Fruit fly (Drosophila melanogaster) whole organism, embryonic: ENCODE measurements around the gene Tre1.
A peak's percentile ranks its signal among the peaks of the same experiment; 100 is the strongest.

Experiments used
- Antp ChIP-seq: fragments of 200-800 bp; sonication (Bioruptor generic); optimal IDR thresholded peaks from 3 replicates; lab custom pipeline; 2016; ENCODE audit warnings: missing biosample characterization, missing genetic modification characterization
- CG10209 ChIP-seq: fragments of 200-800 bp; sonication (Bioruptor generic); optimal IDR thresholded peaks from 3 replicates; lab custom pipeline; 2017; ENCODE audit warnings: missing biosample characterization, mild to moderate bottlenecking, missing genetic modification characterization, missing genetic modification reagents
- CG10543 ChIP-seq: fragments of 200-800 bp; sonication (Bioruptor generic); optimal IDR thresholded peaks from 3 replicates; lab custom pipeline; 2017; ENCODE audit warnings: missing biosample characterization, mild to moderate bottlenecking, missing genetic modification characterization, moderate library complexity
- CG11247 ChIP-seq: fragments of 200-800 bp; sonication (Bioruptor generic); IDR thresholded peaks from 2 replicates; pipeline ENCODE4 v1.3.6; 2022; ENCODE audit warnings: missing biosample characterization, missing genetic modification characterization
- CG11696 ChIP-seq: fragments of 200-800 bp; sonication (Bioruptor generic); IDR thresholded peaks from 2 replicates; pipeline ENCODE4 v1.3.6; 2022; ENCODE audit warnings: missing biosample characterization, missing genetic modification characterization
- CG14050 ChIP-seq: fragments of 200-800 bp; sonication (Bioruptor generic); IDR thresholded peaks from 3 replicates; pipeline ENCODE4 v1.3.6; 2022; ENCODE audit warnings: missing biosample characterization, missing genetic modification characterization
- CG14441 ChIP-seq: fragments of 200-800 bp; sonication (Bioruptor generic); IDR thresholded peaks from 2 replicates; pipeline ENCODE4 v1.3.6; 2022; ENCODE audit warnings: missing biosample characterization, missing genetic modification characterization
- CG16863 ChIP-seq: fragments of 200-800 bp; sonication (Bioruptor generic); optimal IDR thresholded peaks from 3 replicates; lab custom pipeline; 2016; ENCODE audit warnings: missing biosample characterization, missing genetic modification characterization
- CG17802 ChIP-seq: fragments of 200-800 bp; sonication (Bioruptor generic); optimal IDR thresholded peaks from 2 replicates; lab custom pipeline; 2018; ENCODE audit warnings: missing biosample characterization, mild to moderate bottlenecking, missing genetic modification characterization, moderate library complexity
- CG17912 ChIP-seq: fragments of 200-800 bp; sonication (Bioruptor generic); optimal IDR thresholded peaks from 2 replicates; lab custom pipeline; 2018; ENCODE audit warnings: missing biosample characterization, mild to moderate bottlenecking, missing genetic modification characterization
- CG2116 ChIP-seq: fragments of 200-800 bp; sonication (Bioruptor generic); optimal IDR thresholded peaks from 3 replicates; lab custom pipeline; 2018; ENCODE audit warnings: missing biosample characterization, mild to moderate bottlenecking, missing genetic modification characterization
- CG31441 ChIP-seq: fragments of 200-800 bp; sonication (Bioruptor generic); IDR thresholded peaks from 2 replicates; pipeline ENCODE4 v1.3.6; 2022; ENCODE audit warnings: missing biosample characterization, missing genetic modification characterization
- CG3163 ChIP-seq: fragments of 200-800 bp; sonication (Bioruptor generic); optimal IDR thresholded peaks from 3 replicates; lab custom pipeline; 2016; ENCODE audit warnings: missing biosample characterization, missing genetic modification characterization
- CG6683 ChIP-seq: fragments of 200-800 bp; sonication (Bioruptor generic); optimal IDR thresholded peaks from 2 replicates; lab custom pipeline; 2017; ENCODE audit warnings: missing biosample characterization, mild to moderate bottlenecking, missing genetic modification characterization, missing genetic modification reagents
- CG7357 ChIP-seq: fragments of 200-800 bp; sonication (Bioruptor generic); IDR thresholded peaks from 3 replicates; pipeline ENCODE4 v1.3.6; 2022; ENCODE audit warnings: missing biosample characterization, missing genetic modification characterization
- CG7745 ChIP-seq: fragments of 200-800 bp; sonication (Bioruptor generic); optimal IDR thresholded peaks from 2 replicates; lab custom pipeline; 2018; ENCODE audit warnings: missing biosample characterization, mild to moderate bottlenecking, missing genetic modification characterization, moderate library complexity
- CG7839 ChIP-seq: fragments of 200-800 bp; sonication (Bioruptor generic); optimal IDR thresholded peaks from 3 replicates; lab custom pipeline; 2018; ENCODE audit warnings: missing biosample characterization, mild to moderate bottlenecking, missing genetic modification characterization, moderate library complexity
- CG8924 ChIP-seq: fragments of 200-800 bp; optimal IDR thresholded peaks from 3 replicates; lab custom pipeline; 2019; ENCODE audit warnings: missing biosample characterization, mild to moderate bottlenecking, missing genetic modification characterization, moderate library complexity
- CG9876 ChIP-seq: fragments of 200-800 bp; sonication (Bioruptor generic); optimal IDR thresholded peaks from 2 replicates; lab custom pipeline; 2016; ENCODE audit warnings: missing biosample characterization, missing genetic modification characterization
- Camta ChIP-seq: fragments of 200-800 bp; sonication (Bioruptor generic); optimal IDR thresholded peaks from 2 replicates; lab custom pipeline; 2016; ENCODE audit warnings: missing biosample characterization, missing genetic modification characterization
- Doc3 ChIP-seq: fragments of 200-800 bp; sonication (Bioruptor generic); IDR thresholded peaks from 3 replicates; pipeline ENCODE4 v1.3.6; 2022; ENCODE audit warnings: missing biosample characterization, missing genetic modification characterization; ENCODE audit not compliant: partially characterized antibody
- HLH54F ChIP-seq: fragments of 200-800 bp; sonication (Bioruptor generic); optimal IDR thresholded peaks from 3 replicates; lab custom pipeline; 2016; ENCODE audit warnings: missing biosample characterization, missing genetic modification characterization
- Hey ChIP-seq: fragments of 200-800 bp; sonication (Bioruptor generic); optimal IDR thresholded peaks from 3 replicates; lab custom pipeline; 2018; ENCODE audit warnings: missing biosample characterization, mild to moderate bottlenecking, missing genetic modification characterization
- Lhr ChIP-seq: fragments of 200-800 bp; sonication (Bioruptor generic); optimal IDR thresholded peaks from 3 replicates; lab custom pipeline; 2017; ENCODE audit warnings: mild to moderate bottlenecking, missing biosample characterization, missing genetic modification reagents, missing genetic modification characterization
- Lim3 ChIP-seq: fragments of 200-800 bp; sonication (Bioruptor generic); IDR thresholded peaks from 2 replicates; pipeline ENCODE4 v1.3.6; 2022; ENCODE audit warnings: missing biosample characterization, missing genetic modification characterization
- Mad ChIP-seq: fragments of 200-800 bp; sonication (Bioruptor generic); optimal IDR thresholded peaks from 2 replicates; lab custom pipeline; 2016; ENCODE audit warnings: missing biosample characterization, missing genetic modification characterization
- Neu2 ChIP-seq: fragments of 200-800 bp; sonication (Bioruptor generic); optimal IDR thresholded peaks from 3 replicates; lab custom pipeline; 2016; ENCODE audit warnings: missing biosample characterization, missing genetic modification characterization, borderline replicate concordance
- Rx ChIP-seq: fragments of 200-800 bp; sonication (Bioruptor generic); IDR thresholded peaks from 2 replicates; pipeline ENCODE4 v1.3.6; 2022; ENCODE audit warnings: missing biosample characterization, missing genetic modification characterization
- Sox100B ChIP-seq: fragments of 200-800 bp; sonication (Bioruptor generic); optimal IDR thresholded peaks from 3 replicates; lab custom pipeline; 2018; ENCODE audit warnings: missing biosample characterization, mild to moderate bottlenecking, missing genetic modification characterization
- Trl ChIP-seq, 3 experiments: fragments of >200 bp in 2 of 3; fragments of 200-800 bp in 1 of 3; sonication (Bioruptor generic) in 1 of 3; optimal IDR thresholded peaks; 2 replicates in 1 of 3; 3 replicates in 2 of 3; lab custom pipeline; 2016 to 2017; ENCODE audit warnings: missing biosample characterization in 1 of 3, missing genetic modification characterization in 1 of 3
- Vsx1 ChIP-seq: fragments of 200-800 bp; sonication (Bioruptor generic); optimal IDR thresholded peaks from 2 replicates; lab custom pipeline; 2017; ENCODE audit warnings: missing biosample characterization, mild to moderate bottlenecking, missing genetic modification characterization, missing genetic modification reagents
- cas ChIP-seq: fragments of 200-800 bp; sonication (Bioruptor generic); IDR thresholded peaks from 2 replicates; pipeline ENCODE4 v1.3.6; 2022; ENCODE audit warnings: missing biosample characterization, missing genetic modification characterization
- cato ChIP-seq: fragments of 200-800 bp; sonication (Bioruptor generic); optimal IDR thresholded peaks from 2 replicates; lab custom pipeline; 2016; ENCODE audit warnings: missing biosample characterization, missing genetic modification characterization, borderline replicate concordance
- croc ChIP-seq: fragments of 200-800 bp; sonication (Bioruptor generic); conservative IDR thresholded peaks from 3 replicates; pipeline ENCODE4 v1.3.6; 2022; ENCODE audit warnings: missing biosample characterization, missing genetic modification characterization
- dysf ChIP-seq: fragments of 200-800 bp; sonication (Bioruptor generic); IDR thresholded peaks from 3 replicates; pipeline ENCODE4 v1.3.6; 2022; ENCODE audit warnings: missing biosample characterization, missing genetic modification characterization
- gro ChIP-seq: fragments of 200-800 bp; sonication (Bioruptor generic); optimal IDR thresholded peaks from 2 replicates; lab custom pipeline; 2016; ENCODE audit warnings: missing biosample characterization, missing genetic modification characterization
- nom ChIP-seq: fragments of 200-800 bp; sonication (Bioruptor generic); optimal IDR thresholded peaks from 2 replicates; lab custom pipeline; 2017; ENCODE audit warnings: missing biosample characterization, missing genetic modification characterization, mild to moderate bottlenecking, moderate library complexity, missing genetic modification reagents
- onecut ChIP-seq: fragments of 200-800 bp; sonication (Bioruptor generic); IDR thresholded peaks from 2 replicates; pipeline ENCODE4 v1.3.6; 2022; ENCODE audit warnings: missing biosample characterization, missing genetic modification characterization
- otp ChIP-seq: fragments of 200-800 bp; sonication (Bioruptor generic); IDR thresholded peaks from 3 replicates; pipeline ENCODE4, ENCODE4 v1.3.6; 2022; ENCODE audit warnings: missing biosample characterization, missing genetic modification characterization
- pan ChIP-seq, 4 experiments: fragments of >200 bp in 3 of 4; fragments of 200-800 bp in 1 of 4; sonication (Bioruptor generic) in 1 of 4; optimal IDR thresholded peaks in 3 of 4; IDR thresholded peaks in 1 of 4; 2 replicates each; pipeline versions ENCODE4 v1.3.6 to Lab custom; 2017 to 2022; ENCODE audit warnings: missing biosample characterization in 2 of 4, missing genetic modification characterization in 2 of 4, mixed read lengths in 1 of 4
- pho ChIP-seq: fragments of 200-800 bp; sonication (Bioruptor generic); optimal IDR thresholded peaks from 2 replicates; lab custom pipeline; 2016; ENCODE audit warnings: missing biosample characterization, missing genetic modification characterization
- prd ChIP-seq, 3 experiments: fragments of >200 bp in 2 of 3; fragments of 200-800 bp in 1 of 3; sonication (Bioruptor generic) in 1 of 3; optimal IDR thresholded peaks in 2 of 3; IDR thresholded peaks in 1 of 3; 2 replicates in 2 of 3; 3 replicates in 1 of 3; pipeline versions ENCODE4 v1.3.6 to Lab custom; 2017 to 2022; ENCODE audit warnings: missing biosample characterization in 1 of 3, missing genetic modification characterization in 1 of 3
- sens ChIP-seq: fragments of 200-800 bp; sonication (Bioruptor generic); peaks from one replicate; lab custom pipeline; 2016; ENCODE audit warnings: missing biosample characterization, missing genetic modification characterization
- sob ChIP-seq: fragments of 200-800 bp; sonication (Bioruptor generic); IDR thresholded peaks from 2 replicates; pipeline ENCODE4 v1.3.6; 2022; ENCODE audit warnings: missing biosample characterization, missing genetic modification characterization
- sug ChIP-seq: fragments of 200-800 bp; optimal IDR thresholded peaks from 2 replicates; lab custom pipeline; 2019; ENCODE audit warnings: missing biosample characterization, mild to moderate bottlenecking, missing genetic modification characterization, moderate library complexity
- trh ChIP-seq: fragments of 200-800 bp; sonication (Bioruptor generic); optimal IDR thresholded peaks from 2 replicates; lab custom pipeline; 2016; ENCODE audit warnings: missing biosample characterization, missing genetic modification characterization
- usp ChIP-seq: fragments of >200 bp; optimal IDR thresholded peaks from 2 replicates; lab custom pipeline; 2017; ENCODE audit warnings: missing biosample characterization, missing genetic modification characterization
- vvl ChIP-seq: fragments of 200-800 bp; sonication (Bioruptor generic); IDR thresholded peaks from 2 replicates; pipeline ENCODE4 v1.3.6; 2022; ENCODE audit warnings: missing biosample characterization, missing genetic modification characterization
- zf30C ChIP-seq: fragments of 200-800 bp; sonication (Bioruptor generic); optimal IDR thresholded peaks from 3 replicates; lab custom pipeline; 2018; ENCODE audit warnings: missing biosample characterization, mild to moderate bottlenecking, missing genetic modification characterization
- zfh2 ChIP-seq: fragments of 200-800 bp; sonication (Bioruptor generic); optimal IDR thresholded peaks from 2 replicates; lab custom pipeline; 2016; ENCODE audit warnings: missing biosample characterization, missing genetic modification characterization

Gene Tre1

DNA sequence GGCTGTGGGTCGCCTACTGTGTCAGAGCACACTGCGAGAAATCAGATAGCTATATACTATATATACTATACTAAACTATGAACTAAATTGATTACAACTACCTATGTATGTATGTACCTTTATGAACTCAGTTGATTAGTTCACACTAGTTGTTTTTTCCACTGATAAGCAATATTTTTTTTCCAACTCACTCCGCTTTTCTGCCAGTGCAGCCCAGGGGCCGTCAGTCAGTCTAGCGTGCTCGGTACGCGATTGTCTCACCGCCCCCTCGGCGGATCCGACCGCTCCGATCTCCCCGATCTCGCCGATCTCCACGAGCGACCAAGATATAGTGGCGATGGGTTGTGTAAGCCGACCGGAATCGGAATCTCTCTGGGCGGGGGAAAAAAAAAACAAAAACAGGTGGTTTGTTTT lies 26.1 kb upstream of the Tre1 start (continued):
- TF ChIP-seq pan (optimal IDR thresholded peaks at IDR 0.05; lab: Kevin White, UChicago) (no peak), pan (GFP tag; optimal IDR thresholded peaks at IDR 0.05 in 1 of 2, IDR thresholded peaks at IDR 0.05 in 1 of 2) (peak in 1 of 2 experiments; percentile 95), prd (optimal IDR thresholded peaks at IDR 0.05; lab: Kevin White, UChicago) (no peak), prd (GFP tag; IDR thresholded peaks at IDR 0.05; lab: Robert Waterston, UW) (peak; percentile 92), CG7839 (peak; percentile 90), trh (GFP tag; lab: Kevin White, UChicago) (peak; percentile 43), Mad (GFP tag; lab: Kevin White, UChicago) (peak; percentile 52), gro (GFP tag; lab: Kevin White, UChicago) (peak; percentile 81), Vsx1 (GFP tag; lab: Kevin White, UChicago) (peak; percentile 61), onecut (GFP tag; lab: Robert Waterston, UW) (peak; percentile 74), zfh2 (GFP tag; lab: Kevin White, UChicago) (peak; percentile 47), HLH54F (peak; percentile 43), CG9876 (peak; percentile 21), CG14441 (GFP tag; lab: Robert Waterston, UW) (peak; percentile 95), vvl (peak; percentile 94), CG31441 (GFP tag; lab: Robert Waterston, UW) (peak; percentile 86), CG11696 (GFP tag; lab: Robert Waterston, UW) (peak; percentile 69), Lim3 (GFP tag; lab: Robert Waterston, UW) (peak; percentile 57; the same call in 1 of the 2 replicates), Rx (GFP tag; lab: Robert Waterston, UW) (peak; percentile 85), Trl (optimal IDR thresholded peaks at IDR 0.05; lab: Kevin White, UChicago) (no peak), Trl (GFP tag; optimal IDR thresholded peaks at IDR 0.05; lab: Kevin White, UChicago) (peak; percentile 56), sug (tag; lab: Kevin White, UChicago) (peak; percentile 80), CG3163 (GFP tag; lab: Kevin White, UChicago) (no peak), CG11247 (GFP tag; lab: Robert Waterston, UW) (peak; percentile 92), CG10209 (GFP tag; lab: Kevin White, UChicago) (peak; percentile 77), Neu2 (no peak), croc (peak; percentile 77; the same call in 2 of the 3 replicates), usp (GFP tag; lab: Kevin White, UChicago) (no peak), cas (GFP tag; lab: Robert Waterston, UW) (peak; percentile 84), CG17912 (GFP tag; lab: Kevin White, UChicago) (no peak), CG10543 (GFP tag; lab: Kevin White, UChicago) (peak; percentile 89), dysf (GFP tag; lab: Robert Waterston, UW) (peak; percentile 96), CG2116 (GFP tag; lab: Kevin White, UChicago) (no peak), CG8924 (tag; lab: Kevin White, UChicago) (peak; percentile 88), Doc3 (GFP tag; lab: Robert Waterston, UW) (no peak), CG17802 (tag; lab: Kevin White, UChicago) (peak; percentile 22), cato (GFP tag; lab: Kevin White, UChicago) (peak; percentile 48), Lhr (GFP tag; lab: Kevin White, UChicago) (no peak), CG6683 (GFP tag; lab: Kevin White, UChicago) (peak; percentile 74), sob (GFP tag; lab: Robert Waterston, UW) (peak; percentile 92), zf30C (GFP tag; lab: Kevin White, UChicago) (peak; percentile 40), CG16863 (peak; percentile 31), pho (GFP tag; lab: Kevin White, UChicago) (peak; percentile 47), CG7745 (no peak), CG14050 (peak; percentile 74), Sox100B (GFP tag; lab: Kevin White, UChicago) (peak; percentile 79), Antp (GFP tag; lab: Kevin White, UChicago) (peak; percentile 60), CG7357 (GFP tag; lab: Robert Waterston, UW) (peak; percentile 86), Camta (peak; percentile 63), Hey (tag; lab: Kevin White, UChicago) (peak; percentile 14), sens (GFP tag; lab: Kevin White, UChicago) (peak; percentile 93), nom (GFP tag; lab: Kevin White, UChicago) (peak; percentile 62), otp (GFP tag; lab: Robert Waterston, UW) (peak; percentile 76)
